Worm (Caenorhabditis elegans) whole organism, young adult: ENCODE results near the gene iglr-1.

Experiments
- B0336.3 ChIP-seq: fragments of 200-800 bp; sonication (Bioruptor generic); IDR thresholded peaks from 2 replicates; pipeline ENCODE4 v1.3.6; 2022; ENCODE audit warnings: missing genetic modification characterization, missing compliant biosample characterization
- D2030.7 ChIP-seq: fragments of 200-800 bp; sonication (Bioruptor generic); IDR thresholded peaks from 2 replicates; pipeline ENCODE4 v1.3.6; 2022; ENCODE audit warnings: missing genetic modification reagents, missing genetic modification characterization, missing compliant biosample characterization
- F10E7.11 ChIP-seq: sonication (generic microtip); optimal IDR thresholded peaks from 2 replicates; lab custom pipeline; 2017; ENCODE audit warnings: mild to moderate bottlenecking, missing genetic modification characterization, moderate library complexity, missing compliant biosample characterization
- F49E8.2 ChIP-seq: sonication (generic microtip); optimal IDR thresholded peaks from 3 replicates; lab custom pipeline; 2017; ENCODE audit warnings: missing genetic modification characterization, mild to moderate bottlenecking, missing compliant biosample characterization, antibody characterized with exemption, moderate library complexity; ENCODE audit not compliant: insufficient read depth
- K11D2.4 ChIP-seq: fragments of 200-800 bp; sonication (Bioruptor generic); IDR thresholded peaks from 2 replicates; pipeline ENCODE4 v1.3.6; 2022; ENCODE audit warnings: missing genetic modification reagents, missing genetic modification characterization, missing compliant biosample characterization
- T26A5.8 ChIP-seq: sonication (generic microtip); optimal IDR thresholded peaks from 2 replicates; lab custom pipeline; 2016; ENCODE audit warnings: missing genetic modification characterization, missing compliant biosample characterization
- Y95B8A.8 ChIP-seq: fragments of 200-800 bp; sonication (Bioruptor generic); IDR thresholded peaks from 2 replicates; pipeline ENCODE4 v1.3.6; 2022; ENCODE audit warnings: missing genetic modification reagents, missing genetic modification characterization, missing compliant biosample characterization
- akir-1 ChIP-seq: fragments of 200-800 bp; sonication (Bioruptor generic); optimal IDR thresholded peaks from 2 replicates; lab custom pipeline; 2018; ENCODE audit warnings: mild to moderate bottlenecking, missing genetic modification characterization, moderate library complexity, missing compliant biosample characterization
- ama-1 ChIP-seq, 3 experiments: fragments of 150-350 bp in 1 of 3; sonication (generic microtip) in 2 of 3; optimal IDR thresholded peaks; 2 replicates each; lab custom pipeline; 2014 to 2018; ENCODE audit warnings: missing biosample characterization in 2 of 3, missing genetic modification characterization in 2 of 3, missing genetic modification reagents in 2 of 3
- athp-1 ChIP-seq: sonication (generic microtip); optimal IDR thresholded peaks from 2 replicates; lab custom pipeline; 2017; ENCODE audit warnings: mild to moderate bottlenecking, missing genetic modification characterization, missing compliant biosample characterization
- attf-5 ChIP-seq: fragments of 200-800 bp; sonication (Bioruptor generic); optimal IDR thresholded peaks from 2 replicates; lab custom pipeline; 2018; ENCODE audit warnings: mild to moderate bottlenecking, missing genetic modification characterization, missing compliant biosample characterization
- cebp-1 ChIP-seq, 2 experiments: fragments of 200-800 bp in 1 of 2; sonication (Bioruptor generic) in 1 of 2; sonication (generic microtip) in 1 of 2; IDR thresholded peaks in 1 of 2; optimal IDR thresholded peaks in 1 of 2; 2 replicates each; pipeline versions ENCODE4 v1.3.6 to Lab custom; 2017 to 2022; ENCODE audit warnings: missing compliant biosample characterization in 2 of 2, missing genetic modification characterization in 2 of 2, mild to moderate bottlenecking in 1 of 2, missing genetic modification reagents in 1 of 2, moderate library complexity in 1 of 2
- cebp-2 ChIP-seq: fragments of 200-800 bp; sonication (Bioruptor generic); IDR thresholded peaks from 2 replicates; pipeline ENCODE4 v1.3.6; 2022; ENCODE audit warnings: missing genetic modification characterization, missing compliant biosample characterization
- ceh-27 ChIP-seq: fragments of 200-800 bp; sonication (Bioruptor generic); optimal IDR thresholded peaks from 2 replicates; lab custom pipeline; 2018; ENCODE audit warnings: mild to moderate bottlenecking, missing genetic modification characterization, moderate library complexity, missing compliant biosample characterization
- efl-1 ChIP-seq: fragments of 150-350 bp; optimal IDR thresholded peaks from 2 replicates; lab custom pipeline; 2014; ENCODE audit warnings: missing biosample characterization, missing genetic modification reagents, missing genetic modification characterization
- egl-18 ChIP-seq: fragments of 200-800 bp; sonication (Bioruptor generic); IDR thresholded peaks from 2 replicates; pipeline ENCODE4 v1.3.6; 2022; ENCODE audit warnings: missing genetic modification reagents, missing genetic modification characterization, missing compliant biosample characterization
- egl-44 ChIP-seq: fragments of 200-800 bp; sonication (Bioruptor generic); IDR thresholded peaks from 2 replicates; pipeline ENCODE4 v1.3.6; 2022; ENCODE audit warnings: missing genetic modification reagents, missing genetic modification characterization, missing compliant biosample characterization
- fkh-3 ChIP-seq: sonication (generic microtip); optimal IDR thresholded peaks from 2 replicates; lab custom pipeline; 2016; ENCODE audit warnings: mild to moderate bottlenecking, missing genetic modification characterization, missing compliant biosample characterization
- him-1 ChIP-seq: sonication (generic microtip); optimal IDR thresholded peaks from 2 replicates; lab custom pipeline; 2016; ENCODE audit warnings: missing genotype, missing genetic modification reagents, missing genetic modification characterization, missing compliant biosample characterization
- hrde-1 ChIP-seq: sonication (generic microtip); optimal IDR thresholded peaks from 2 replicates; lab custom pipeline; 2016; ENCODE audit warnings: missing genetic modification characterization, mild to moderate bottlenecking, missing compliant biosample characterization, moderate library complexity, missing genotype, missing genetic modification reagents, borderline replicate concordance
- let-607 ChIP-seq, 2 experiments: fragments of 200-800 bp in 1 of 2; sonication (Bioruptor generic) in 1 of 2; sonication (generic microtip) in 1 of 2; optimal IDR thresholded peaks; 2 replicates each; lab custom pipeline; 2016 to 2018; ENCODE audit warnings: mild to moderate bottlenecking in 2 of 2, missing compliant biosample characterization in 2 of 2, missing genetic modification characterization in 2 of 2, moderate library complexity in 2 of 2, missing genotype in 1 of 2
- lin-35 ChIP-seq, 3 experiments: fragments of 150-350 bp in 2 of 3; sonication (generic microtip) in 1 of 3; optimal IDR thresholded peaks; 2 replicates each; lab custom pipeline; 2014 to 2018; ENCODE audit warnings: missing biosample characterization in 3 of 3, missing genetic modification characterization in 3 of 3, missing genetic modification reagents in 3 of 3
- lir-1 ChIP-seq: fragments of 200-800 bp; sonication (Bioruptor generic); conservative IDR thresholded peaks from 2 replicates; pipeline ENCODE4 v1.3.6; 2022; ENCODE audit warnings: missing genetic modification reagents, missing genetic modification characterization, missing compliant biosample characterization
- mcd-1 ChIP-seq: fragments of 200-800 bp; sonication (Bioruptor generic); IDR thresholded peaks from 2 replicates; pipeline ENCODE4 v1.3.6; 2022; ENCODE audit warnings: missing genetic modification reagents, missing genetic modification characterization, missing compliant biosample characterization
- mel-28 ChIP-seq: sonication (generic microtip); optimal IDR thresholded peaks from 2 replicates; lab custom pipeline; 2016; ENCODE audit warnings: borderline replicate concordance, mild to moderate bottlenecking, missing genetic modification characterization, missing compliant biosample characterization
- mes-4 ChIP-seq: sonication (generic microtip); optimal IDR thresholded peaks from 2 replicates; lab custom pipeline; 2016; ENCODE audit warnings: missing genotype, missing genetic modification characterization, missing compliant biosample characterization
- mxl-1 ChIP-seq: sonication (generic microtip); optimal IDR thresholded peaks from 2 replicates; lab custom pipeline; 2016; ENCODE audit warnings: missing genetic modification characterization, missing compliant biosample characterization
- nfyb-1 ChIP-seq: fragments of 200-800 bp; sonication (Bioruptor generic); IDR thresholded peaks from 2 replicates; pipeline ENCODE4 v1.3.6; 2022; ENCODE audit warnings: missing genetic modification reagents, missing genetic modification characterization, missing compliant biosample characterization
- nhr-120 ChIP-seq: fragments of 200-800 bp; sonication (Bioruptor generic); IDR thresholded peaks from 2 replicates; pipeline ENCODE4 v1.3.6; 2022; ENCODE audit warnings: missing genetic modification characterization, missing compliant biosample characterization
- nhr-179 ChIP-seq: sonication (generic microtip); optimal IDR thresholded peaks from 2 replicates; lab custom pipeline; 2016; ENCODE audit warnings: mild to moderate bottlenecking, missing genetic modification characterization, missing compliant biosample characterization
- nhr-80 ChIP-seq: sonication (generic microtip); optimal IDR thresholded peaks from 2 replicates; lab custom pipeline; 2016; ENCODE audit warnings: missing genetic modification characterization, missing compliant biosample characterization
- rec-8 ChIP-seq, 2 experiments: sonication (generic microtip); optimal IDR thresholded peaks; 2 replicates each; lab custom pipeline; 2016; ENCODE audit warnings: mild to moderate bottlenecking in 2 of 2, missing genetic modification characterization in 2 of 2, missing genetic modification reagents in 2 of 2, missing genotype in 2 of 2, missing biosample characterization in 1 of 2, missing compliant biosample characterization in 1 of 2, moderate library complexity in 1 of 2
- rpc-1 ChIP-seq, 2 experiments: fragments of 150-350 bp in 1 of 2; sonication (generic microtip) in 1 of 2; optimal IDR thresholded peaks; 2 replicates each; lab custom pipeline; 2014 to 2018; ENCODE audit warnings: missing biosample characterization in 1 of 2, missing genetic modification characterization in 1 of 2, missing genetic modification reagents in 1 of 2, missing genotype in 1 of 2
- sdz-38 ChIP-seq: sonication (generic microtip); optimal IDR thresholded peaks from 2 replicates; lab custom pipeline; 2016; ENCODE audit warnings: missing genotype, missing genetic modification characterization, missing compliant biosample characterization
- sea-2 ChIP-seq: fragments of 200-800 bp; sonication (Bioruptor generic); IDR thresholded peaks from 2 replicates; pipeline ENCODE4 v1.3.6; 2022; ENCODE audit warnings: missing genetic modification characterization, missing compliant biosample characterization
- snpc-1.1 ChIP-seq: sonication (generic microtip); optimal IDR thresholded peaks from 2 replicates; lab custom pipeline; 2017; ENCODE audit warnings: missing genetic modification characterization, mild to moderate bottlenecking, missing compliant biosample characterization, antibody characterized with exemption, moderate library complexity, missing genotype, missing genetic modification reagents; ENCODE audit not compliant: insufficient read depth
- snpc-4 ChIP-seq, 5 experiments: fragments of 150-350 bp in 1 of 5; sonication (generic microtip) in 4 of 5; optimal IDR thresholded peaks; 2 replicates each; lab custom pipeline; 2014 to 2018; ENCODE audit warnings: missing genetic modification characterization in 5 of 5, missing biosample characterization in 3 of 5, antibody characterized with exemption in 2 of 5, mild to moderate bottlenecking in 2 of 5, missing compliant biosample characterization in 2 of 5, missing genotype in 2 of 5, moderate library complexity in 2 of 5, missing genetic modification reagents in 1 of 5
- somi-1 ChIP-seq: fragments of 200-800 bp; sonication (Bioruptor generic); optimal IDR thresholded peaks from 2 replicates; lab custom pipeline; 2018; ENCODE audit warnings: mild to moderate bottlenecking, missing genetic modification characterization, missing compliant biosample characterization
- sptf-2 ChIP-seq: fragments of 200-800 bp; sonication (Bioruptor generic); optimal IDR thresholded peaks from 2 replicates; lab custom pipeline; 2018; ENCODE audit warnings: mild to moderate bottlenecking, missing genetic modification characterization, missing compliant biosample characterization
- tbp1 ChIP-seq: fragments of 200-800 bp; sonication (Bioruptor generic); optimal IDR thresholded peaks from 2 replicates; lab custom pipeline; 2018; ENCODE audit warnings: mild to moderate bottlenecking, missing genetic modification characterization, missing compliant biosample characterization
- tbx-9 ChIP-seq: sonication (generic microtip); optimal IDR thresholded peaks from 2 replicates; lab custom pipeline; 2016; ENCODE audit warnings: borderline replicate concordance, missing genetic modification characterization, inconsistent platforms, missing compliant biosample characterization
- unc-62 ChIP-seq: fragments of 150-350 bp; optimal IDR thresholded peaks from 2 replicates; lab custom pipeline; 2014; ENCODE audit warnings: missing biosample characterization, missing genetic modification reagents, missing genetic modification characterization
- ztf-22 ChIP-seq: fragments of 200-800 bp; sonication (Bioruptor generic); optimal IDR thresholded peaks from 2 replicates; lab custom pipeline; 2018; ENCODE audit warnings: mild to moderate bottlenecking, missing genetic modification characterization, moderate library complexity, missing compliant biosample characterization
- ztf-6 ChIP-seq: fragments of 200-800 bp; sonication (Bioruptor generic); IDR thresholded peaks from 2 replicates; pipeline ENCODE4 v1.3.6; 2022; ENCODE audit warnings: missing genetic modification reagents, missing genetic modification characterization, missing compliant biosample characterization

iglr-1 gene

DNA sequence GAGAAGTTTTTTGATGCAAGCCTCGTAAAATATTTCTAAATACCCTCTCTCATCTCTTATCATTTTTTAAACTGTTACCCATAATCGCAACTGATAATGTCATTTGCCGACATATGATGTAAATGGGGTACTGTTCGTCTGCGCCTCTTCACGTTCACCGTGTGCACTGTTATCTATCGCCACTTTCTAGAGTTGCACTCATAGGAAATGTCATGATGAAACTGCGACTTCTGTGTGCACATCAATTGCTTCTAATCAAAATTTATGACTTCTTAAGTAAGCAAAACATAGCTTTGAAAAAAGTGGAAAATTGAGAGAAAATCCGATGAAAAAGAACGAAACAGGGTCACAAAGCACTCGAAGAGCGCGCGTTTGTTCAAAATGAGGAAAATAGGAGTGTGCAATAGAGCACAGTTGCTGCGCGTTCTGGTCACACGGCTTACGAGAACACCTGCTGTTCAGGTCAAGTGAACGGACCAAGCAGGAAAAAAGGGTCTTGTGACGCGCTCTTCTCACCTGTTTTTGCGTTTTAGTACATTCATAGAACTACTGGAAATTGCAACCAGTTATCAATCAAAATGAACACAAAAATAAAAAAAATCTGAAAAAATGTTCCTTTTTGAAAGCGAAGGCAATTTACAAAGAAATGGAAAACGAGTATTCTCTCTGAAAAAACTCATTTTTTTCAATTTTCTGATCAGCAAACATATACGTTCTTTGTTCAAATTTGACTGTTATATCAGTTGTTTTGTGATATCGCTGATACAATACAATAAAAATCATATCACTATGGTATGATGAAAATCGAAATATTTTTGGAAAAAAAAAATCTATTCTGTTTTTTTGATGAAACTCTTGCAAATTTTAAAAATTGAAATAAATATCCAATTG lies 44.5 kb downstream of the iglr-1 start:
- TF ChIP-seq K11D2.4 (GFP tag; lab: Robert Waterston, UW) (0 out of 2 replicates have a peak, but pooled peaks have one; percentile 16), efl-1 (no peak), cebp-2 (GFP tag; lab: Robert Waterston, UW) (peak; percentile 76; the same call in 1 of the 2 replicates), attf-5 (GFP tag; lab: Kevin White, UChicago) (peak; percentile 32), ceh-27 (GFP tag; lab: Kevin White, UChicago) (peak; percentile 36), egl-18 (GFP tag; lab: Robert Waterston, UW) (no peak), him-1 (tag; lab: Kevin White, UChicago) (no peak), akir-1 (no peak), let-607 (tag; optimal IDR thresholded peaks at IDR 0.05; lab: Kevin White, UChicago) (peak; percentile 47 to 51), sea-2 (no peak), cebp-1 (GFP tag; IDR thresholded peaks at IDR 0.05; lab: Robert Waterston, UW) (no peak), cebp-1 (tag; optimal IDR thresholded peaks at IDR 0.05; lab: Kevin White, UChicago) (peak; percentile 59), tbx-9 (tag; lab: Kevin White, UChicago) (no peak), mcd-1 (GFP tag; lab: Robert Waterston, UW) (peak; percentile 75), fkh-3 (tag; lab: Kevin White, UChicago) (no peak), snpc-1.1 (no peak), nhr-80 (tag; lab: Kevin White, UChicago) (peak; percentile 93), sptf-2 (GFP tag; lab: Kevin White, UChicago) (peak; percentile 31), rec-8 (tag; optimal IDR thresholded peaks at IDR 0.05; lab: Kevin White, UChicago) (no peak), unc-62 (GFP tag; lab: Kevin White, UChicago) (peak; percentile 62), rpc-1 (optimal IDR thresholded peaks at IDR 0.05; lab: Kevin White, UChicago) (no peak), rpc-1 (tag; optimal IDR thresholded peaks at IDR 0.05; lab: Kevin White, UChicago) (no peak), F49E8.2 (tag; lab: Kevin White, UChicago) (no peak), B0336.3 (no peak; the same call in 1 of the 2 replicates), mes-4 (no peak), somi-1 (GFP tag; lab: Kevin White, UChicago) (peak; percentile 12), nfyb-1 (GFP tag; lab: Robert Waterston, UW) (0 out of 2 replicates have a peak, but pooled peaks have one; percentile 35), ama-1 (optimal IDR thresholded peaks at IDR 0.05; lab: Kevin White, UChicago) (no peak), ama-1 (GFP tag; optimal IDR thresholded peaks at IDR 0.05; lab: Kevin White, UChicago) (no peak), athp-1 (tag; lab: Kevin White, UChicago) (no peak), lir-1 (GFP tag; lab: Robert Waterston, UW) (no peak), hrde-1 (tag; lab: Kevin White, UChicago) (no peak), nhr-179 (no peak), nhr-120 (GFP tag; lab: Robert Waterston, UW) (no peak), egl-44 (GFP tag; lab: Robert Waterston, UW) (no peak), tbp1 (GFP tag; lab: Kevin White, UChicago) (no peak), lin-35 (GFP tag; optimal IDR thresholded peaks at IDR 0.05; lab: Kevin White, UChicago) (no peak), snpc-4 (GFP tag; optimal IDR thresholded peaks at IDR 0.05; lab: Kevin White, UChicago) (no peak), snpc-4 (tag; optimal IDR thresholded peaks at IDR 0.05; lab: Kevin White, UChicago) (peak in 2 of 4 experiments; percentile 6 to 23), T26A5.8 (tag; lab: Kevin White, UChicago) (no peak), F10E7.11 (tag; lab: Kevin White, UChicago) (no peak), D2030.7 (GFP tag; lab: Robert Waterston, UW) (no peak), mxl-1 (tag; lab: Kevin White, UChicago) (no peak), mel-28 (tag; lab: Kevin White, UChicago) (no peak), sdz-38 (tag; lab: Kevin White, UChicago) (no peak), Y95B8A.8 (no peak), ztf-22 (peak; percentile 49), ztf-6 (GFP tag; lab: Robert Waterston, UW) (no peak)
